Fruit fly (Drosophila melanogaster) whole organism, embryonic: ENCODE results near the gene zen2.

Experiments
- B-H1 ChIP-seq: fragments of 200-800 bp; sonication (Bioruptor generic); IDR thresholded peaks from 3 replicates; pipeline ENCODE4 v1.3.6; 2022; ENCODE audit warnings: missing biosample characterization, missing genetic modification characterization
- BEAF-32 ChIP-seq: fragments of 200-800 bp; sonication (Bioruptor generic); optimal IDR thresholded peaks from 3 replicates; lab custom pipeline; 2017; ENCODE audit warnings: missing biosample characterization, missing genetic modification characterization, mild to moderate bottlenecking, moderate library complexity, missing genetic modification reagents
- CG1024 ChIP-seq: fragments of 200-800 bp; sonication (Bioruptor generic); IDR thresholded peaks from 2 replicates; pipeline ENCODE4 v1.3.6; 2022; ENCODE audit warnings: missing biosample characterization, missing genetic modification characterization
- CG10462 ChIP-seq: fragments of 200-800 bp; sonication (Bioruptor generic); optimal IDR thresholded peaks from 2 replicates; lab custom pipeline; 2016; ENCODE audit warnings: missing biosample characterization, missing genetic modification characterization
- CG10654 ChIP-seq: fragments of 200-800 bp; sonication (Bioruptor generic); optimal IDR thresholded peaks from 2 replicates; lab custom pipeline; 2016; ENCODE audit warnings: missing biosample characterization, missing genetic modification characterization
- CG10979 ChIP-seq: fragments of 200-800 bp; sonication (Bioruptor generic); optimal IDR thresholded peaks from 2 replicates; lab custom pipeline; 2018; ENCODE audit warnings: missing biosample characterization, mild to moderate bottlenecking, missing genetic modification characterization, moderate library complexity
- CG11085 ChIP-seq: fragments of 200-800 bp; sonication (Bioruptor generic); IDR thresholded peaks from 2 replicates; pipeline ENCODE4 v1.3.6; 2022; ENCODE audit warnings: missing biosample characterization, missing genetic modification characterization
- CG13296 ChIP-seq: fragments of 200-800 bp; sonication (Bioruptor generic); optimal IDR thresholded peaks from 3 replicates; lab custom pipeline; 2018; ENCODE audit warnings: missing biosample characterization, mild to moderate bottlenecking, missing genetic modification characterization
- CG13775 ChIP-seq: fragments of 200-800 bp; sonication (Bioruptor generic); optimal IDR thresholded peaks from 3 replicates; lab custom pipeline; 2017; ENCODE audit warnings: missing biosample characterization, mild to moderate bottlenecking, missing genetic modification characterization
- CG15011 ChIP-seq: fragments of 200-800 bp; sonication (Bioruptor generic); optimal IDR thresholded peaks from 3 replicates; lab custom pipeline; 2018; ENCODE audit warnings: missing biosample characterization, mild to moderate bottlenecking, missing genetic modification characterization
- CG15601 ChIP-seq: fragments of 200-800 bp; sonication (Bioruptor generic); optimal IDR thresholded peaks from 3 replicates; lab custom pipeline; 2019; ENCODE audit warnings: missing biosample characterization, mild to moderate bottlenecking, missing genetic modification characterization, moderate library complexity
- CG15696 ChIP-seq: fragments of 200-800 bp; sonication (Bioruptor generic); optimal IDR thresholded peaks from 2 replicates; lab custom pipeline; 2019; ENCODE audit warnings: missing biosample characterization, mild to moderate bottlenecking, missing genetic modification characterization, moderate library complexity
- CG17385 ChIP-seq: fragments of 200-800 bp; sonication (Bioruptor generic); optimal IDR thresholded peaks from 3 replicates; lab custom pipeline; 2018; ENCODE audit warnings: missing biosample characterization, mild to moderate bottlenecking, missing genetic modification characterization
- CG17829 ChIP-seq: fragments of 200-800 bp; optimal IDR thresholded peaks from 2 replicates; lab custom pipeline; 2019; ENCODE audit warnings: missing biosample characterization, mild to moderate bottlenecking, missing genetic modification characterization, moderate library complexity
- CG2202 ChIP-seq: fragments of 200-800 bp; sonication (Bioruptor generic); optimal IDR thresholded peaks from 2 replicates; lab custom pipeline; 2018; ENCODE audit warnings: missing biosample characterization, mild to moderate bottlenecking, missing genetic modification characterization
- CG3407 ChIP-seq: fragments of 200-800 bp; sonication (Bioruptor generic); optimal IDR thresholded peaks from 2 replicates; lab custom pipeline; 2018; ENCODE audit warnings: missing biosample characterization, mild to moderate bottlenecking, missing genetic modification characterization
- CG4360 ChIP-seq: fragments of 200-800 bp; sonication (Bioruptor generic); IDR thresholded peaks from 2 replicates; pipeline ENCODE4 v1.3.6; 2022; ENCODE audit warnings: missing biosample characterization, missing genetic modification characterization
- CG7556 ChIP-seq: fragments of 200-800 bp; sonication (Bioruptor generic); optimal IDR thresholded peaks from 2 replicates; lab custom pipeline; 2017; ENCODE audit warnings: missing biosample characterization, mild to moderate bottlenecking, missing genetic modification characterization
- CG7745 ChIP-seq: fragments of 200-800 bp; sonication (Bioruptor generic); optimal IDR thresholded peaks from 2 replicates; lab custom pipeline; 2018; ENCODE audit warnings: missing biosample characterization, mild to moderate bottlenecking, missing genetic modification characterization, moderate library complexity
- CG7987 ChIP-seq: fragments of 200-800 bp; sonication (Bioruptor generic); optimal IDR thresholded peaks from 2 replicates; lab custom pipeline; 2018; ENCODE audit warnings: missing biosample characterization, mild to moderate bottlenecking, missing genetic modification characterization, moderate library complexity
- CG9609 ChIP-seq: fragments of 200-800 bp; sonication (Bioruptor generic); optimal IDR thresholded peaks from 3 replicates; lab custom pipeline; 2016; ENCODE audit warnings: missing biosample characterization, missing genetic modification characterization
- CG9817 ChIP-seq: fragments of 200-800 bp; sonication (Bioruptor generic); optimal IDR thresholded peaks from 2 replicates; lab custom pipeline; 2018; ENCODE audit warnings: missing biosample characterization, mild to moderate bottlenecking, missing genetic modification characterization, moderate library complexity
- CTCF ChIP-seq: fragments of 200-800 bp; sonication (Bioruptor generic); optimal IDR thresholded peaks from 2 replicates; lab custom pipeline; 2017; ENCODE audit warnings: missing biosample characterization, mild to moderate bottlenecking, missing genetic modification characterization, moderate library complexity
- D19A ChIP-seq: fragments of 200-800 bp; optimal IDR thresholded peaks from 3 replicates; lab custom pipeline; 2019; ENCODE audit warnings: missing biosample characterization, mild to moderate bottlenecking, missing genetic modification characterization, moderate library complexity
- Dad ChIP-seq: fragments of 200-800 bp; sonication (Bioruptor generic); optimal IDR thresholded peaks from 3 replicates; lab custom pipeline; 2016; ENCODE audit warnings: missing biosample characterization, missing genetic modification characterization
- Doc2 ChIP-seq: fragments of 200-800 bp; sonication (Bioruptor generic); IDR thresholded peaks from 2 replicates; pipeline ENCODE4 v1.3.6; 2022; ENCODE audit warnings: missing biosample characterization, missing genetic modification characterization
- Drgx ChIP-seq: fragments of 200-800 bp; sonication (Bioruptor generic); IDR thresholded peaks from 2 replicates; pipeline ENCODE4 v1.3.6; 2022; ENCODE audit warnings: missing biosample characterization, missing genetic modification characterization
- Hr39 ChIP-seq: fragments of >200 bp; optimal IDR thresholded peaks from 2 replicates; lab custom pipeline; 2017
- NC2β ChIP-seq: fragments of 200-800 bp; sonication (Bioruptor generic); optimal IDR thresholded peaks from 2 replicates; lab custom pipeline; 2016; ENCODE audit warnings: missing biosample characterization, missing genetic modification characterization
- Oli ChIP-seq: fragments of 200-800 bp; sonication (Bioruptor generic); optimal IDR thresholded peaks from 2 replicates; lab custom pipeline; 2018; ENCODE audit warnings: missing biosample characterization, mild to moderate bottlenecking, missing genetic modification characterization, moderate library complexity
- ash1 ChIP-seq: fragments of 200-800 bp; sonication (Bioruptor generic); optimal IDR thresholded peaks from 2 replicates; lab custom pipeline; 2018; ENCODE audit warnings: missing biosample characterization, mild to moderate bottlenecking, missing genetic modification characterization
- ci ChIP-seq: fragments of 200-800 bp; sonication (Bioruptor generic); IDR thresholded peaks from 3 replicates; pipeline ENCODE4 v1.3.6; 2022; ENCODE audit warnings: missing biosample characterization, missing genetic modification characterization
- danr ChIP-seq: fragments of 200-800 bp; sonication (Bioruptor generic); IDR thresholded peaks from 2 replicates; pipeline ENCODE4 v1.3.6; 2022; ENCODE audit warnings: missing biosample characterization, missing genetic modification characterization
- ems ChIP-seq: fragments of 200-800 bp; sonication (Bioruptor generic); optimal IDR thresholded peaks from 3 replicates; lab custom pipeline; 2016; ENCODE audit warnings: missing biosample characterization, missing genetic modification characterization
- eve ChIP-seq, 2 experiments: fragments of >200 bp; optimal IDR thresholded peaks; 2 replicates each; lab custom pipeline; 2017; ENCODE audit warnings: missing biosample characterization in 2 of 2, missing genetic modification characterization in 2 of 2
- eyg ChIP-seq: fragments of 200-800 bp; sonication (Bioruptor generic); optimal IDR thresholded peaks from 3 replicates; lab custom pipeline; 2016; ENCODE audit warnings: missing biosample characterization, missing genetic modification characterization
- ftz-f1 ChIP-seq: fragments of 200-800 bp; sonication (Bioruptor generic); optimal IDR thresholded peaks from 2 replicates; lab custom pipeline; 2016; ENCODE audit warnings: missing biosample characterization, missing genetic modification characterization
- h ChIP-seq: fragments of >200 bp; optimal IDR thresholded peaks from 2 replicates; lab custom pipeline; 2017
- lilli ChIP-seq: fragments of 200-800 bp; sonication (Bioruptor generic); optimal IDR thresholded peaks from 3 replicates; lab custom pipeline; 2016; ENCODE audit warnings: missing biosample characterization, missing genetic modification characterization
- maf-S ChIP-seq: fragments of 200-800 bp; sonication (Bioruptor generic); optimal IDR thresholded peaks from 2 replicates; lab custom pipeline; 2016; ENCODE audit warnings: missing biosample characterization, missing genetic modification characterization
- mirr ChIP-seq: fragments of 200-800 bp; sonication (Bioruptor generic); optimal IDR thresholded peaks from 3 replicates; lab custom pipeline; 2018; ENCODE audit warnings: missing biosample characterization, mild to moderate bottlenecking, missing genetic modification characterization
- pfk ChIP-seq: fragments of 200-800 bp; sonication (Bioruptor generic); optimal IDR thresholded peaks from 2 replicates; lab custom pipeline; 2018; ENCODE audit warnings: missing biosample characterization, mild to moderate bottlenecking, missing genetic modification characterization, moderate library complexity
- sd ChIP-seq: fragments of 200-800 bp; sonication (Bioruptor generic); optimal IDR thresholded peaks from 3 replicates; lab custom pipeline; 2018; ENCODE audit warnings: missing biosample characterization, mild to moderate bottlenecking, missing genetic modification characterization, moderate library complexity
- seq ChIP-seq: fragments of 200-800 bp; sonication (Bioruptor generic); IDR thresholded peaks from 2 replicates; pipeline ENCODE4 v1.3.6; 2022; ENCODE audit warnings: missing biosample characterization, missing genetic modification characterization
- sna ChIP-seq: fragments of 200-800 bp; sonication (Bioruptor generic); IDR thresholded peaks from 2 replicates; pipeline ENCODE4 v1.3.6; 2022; ENCODE audit warnings: missing biosample characterization, missing genetic modification characterization; ENCODE audit not compliant: partially characterized antibody
- tap ChIP-seq: fragments of 200-800 bp; optimal IDR thresholded peaks from 3 replicates; lab custom pipeline; 2019; ENCODE audit warnings: missing biosample characterization, mild to moderate bottlenecking, missing genetic modification characterization, moderate library complexity
- tll ChIP-seq, 2 experiments: fragments of 200-800 bp in 1 of 2; fragments of >200 bp in 1 of 2; sonication (Bioruptor generic) in 1 of 2; optimal IDR thresholded peaks; 2 replicates each; lab custom pipeline; 2017 to 2019; ENCODE audit warnings: missing biosample characterization in 2 of 2, missing genetic modification characterization in 2 of 2, mild to moderate bottlenecking in 1 of 2, moderate library complexity in 1 of 2
- ttk ChIP-seq: fragments of 200-800 bp; sonication (Bioruptor generic); IDR thresholded peaks from 2 replicates; pipeline ENCODE4 v2.1.2; 2022; ENCODE audit warnings: missing biosample characterization, missing genetic modification characterization
- wor ChIP-seq: fragments of 200-800 bp; sonication (Bioruptor generic); IDR thresholded peaks from 2 replicates; pipeline ENCODE4 v1.3.6; 2022; ENCODE audit warnings: missing biosample characterization, missing genetic modification characterization
- zf30C ChIP-seq: fragments of 200-800 bp; sonication (Bioruptor generic); optimal IDR thresholded peaks from 3 replicates; lab custom pipeline; 2018; ENCODE audit warnings: missing biosample characterization, mild to moderate bottlenecking, missing genetic modification characterization
- zfh2 ChIP-seq: fragments of 200-800 bp; sonication (Bioruptor generic); optimal IDR thresholded peaks from 2 replicates; lab custom pipeline; 2016; ENCODE audit warnings: missing biosample characterization, missing genetic modification characterization

zen2 gene

DNA sequence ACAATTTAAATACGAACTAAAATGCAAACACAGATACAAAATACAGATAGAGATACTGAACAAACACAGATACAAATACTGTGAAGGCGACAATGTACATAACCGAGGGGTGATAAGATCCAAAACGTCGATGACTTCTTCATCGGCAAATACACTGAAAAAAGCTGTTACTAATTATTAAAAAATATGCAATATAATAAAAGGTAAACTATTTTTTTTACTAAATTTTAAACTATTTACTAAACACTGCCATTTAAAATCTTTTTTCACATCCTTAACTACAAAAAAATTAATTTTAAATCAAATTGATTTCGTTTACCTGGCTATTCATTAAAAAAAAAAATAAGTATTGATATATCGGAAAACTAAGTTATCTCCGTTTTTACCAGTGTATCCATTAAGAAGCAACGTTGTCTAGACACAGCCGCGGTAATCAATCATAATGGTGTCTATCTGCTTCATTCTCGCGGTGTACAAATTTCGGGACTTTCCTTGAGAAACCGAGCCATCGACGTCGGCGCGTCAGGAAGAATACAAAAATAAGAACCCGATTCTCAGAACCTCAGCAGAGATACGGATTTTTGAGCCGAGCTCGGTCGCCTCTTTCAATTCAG lies 19.0 kb upstream of the zen2 start (continued):
- TF ChIP-seq CG9609 (GFP tag; lab: Kevin White, UChicago) (peak; percentile 33), NC2β (GFP tag; lab: Kevin White, UChicago) (peak; percentile 37), Doc2 (GFP tag; lab: Robert Waterston, UW) (no peak), Oli (tag; lab: Kevin White, UChicago) (peak; percentile 87), sd (tag; lab: Kevin White, UChicago) (no peak), eve (GFP tag; optimal IDR thresholded peaks at IDR 0.05; lab: Kevin White, UChicago) (peak; percentile 45 to 90), CG10654 (GFP tag; lab: Kevin White, UChicago) (peak; percentile 79), CG17829 (tag; lab: Kevin White, UChicago) (peak; percentile 98), CG15011 (GFP tag; lab: Kevin White, UChicago) (peak; percentile 65), CG17385 (GFP tag; lab: Kevin White, UChicago) (peak; percentile 75), wor (peak; percentile 45; the same call in 1 of the 2 replicates), CG9817 (peak; percentile 25), ash1 (GFP tag; lab: Kevin White, UChicago) (no peak), tap (tag; lab: Kevin White, UChicago) (peak; percentile 59), sna (GFP tag; lab: Robert Waterston, UW) (no peak), B-H1 (GFP tag; lab: Robert Waterston, UW) (no peak), CG10979 (peak; percentile 98), Dad (GFP tag; lab: Kevin White, UChicago) (peak; percentile 15), CG1024 (GFP tag; lab: Robert Waterston, UW) (no peak; the same call in 1 of the 2 replicates), ttk (GFP tag; lab: Robert Waterston, UW) (peak; percentile 57; the same call in 1 of the 2 replicates), maf-S (GFP tag; lab: Kevin White, UChicago) (no peak), ems (GFP tag; lab: Kevin White, UChicago) (peak; percentile 39), CG2202 (peak; percentile 90), danr (0 out of 2 replicates have a peak, but pooled peaks have one; percentile 22), CG7745 (tag; lab: Kevin White, UChicago) (peak; percentile 79), CG15696 (tag; lab: Kevin White, UChicago) (peak; percentile 99), CG7556 (peak; percentile 95), seq (no peak), CG3407 (GFP tag; lab: Kevin White, UChicago) (peak; percentile 87), zfh2 (GFP tag; lab: Kevin White, UChicago) (no peak), CG4360 (GFP tag; lab: Robert Waterston, UW) (0 out of 2 replicates have a peak, but pooled peaks have one; percentile 16), CG13775 (peak; percentile 93), D19A (tag; lab: Kevin White, UChicago) (peak; percentile 92), ftz-f1 (GFP tag; lab: Kevin White, UChicago) (no peak), CG15601 (tag; lab: Kevin White, UChicago) (peak; percentile 92), CG7987 (GFP tag; lab: Kevin White, UChicago) (peak; percentile 64), h (lab: Kevin White, UChicago) (no peak), CTCF (GFP tag; lab: Kevin White, UChicago) (no peak), mirr (GFP tag; lab: Kevin White, UChicago) (no peak), BEAF-32 (GFP tag; lab: Kevin White, UChicago) (no peak), CG13296 (GFP tag; lab: Kevin White, UChicago) (peak; percentile 26), eyg (GFP tag; lab: Kevin White, UChicago) (no peak), CG11085 (GFP tag; lab: Robert Waterston, UW) (no peak), pfk (no peak), CG10462 (GFP tag; lab: Kevin White, UChicago) (peak; percentile 85), Drgx (GFP tag; lab: Robert Waterston, UW) (peak; percentile 22; the same call in 1 of the 2 replicates), zf30C (GFP tag; lab: Kevin White, UChicago) (peak; percentile 98), lilli (GFP tag; lab: Kevin White, UChicago) (peak; percentile 68), Hr39 (lab: Kevin White, UChicago) (no peak), tll (GFP tag; optimal IDR thresholded peaks at IDR 0.05; lab: Kevin White, UChicago) (peak in 1 of 2 experiments; percentile 98), ci (GFP tag; lab: Robert Waterston, UW) (peak; percentile 45; the same call in 2 of the 3 replicates)
